Worm (Caenorhabditis elegans) whole organism, late embryonic: ENCODE measurements around the gene rbg-1.
A peak's percentile ranks its signal among the peaks of the same experiment; 100 is the strongest.

Experiments
- C08G9.2 ChIP-seq: sonication (generic microtip); optimal IDR thresholded peaks from 2 replicates; lab custom pipeline; 2016; ENCODE audit warnings: mild to moderate bottlenecking, missing genetic modification characterization, moderate library complexity, missing compliant biosample characterization
- C38D4.7 ChIP-seq: fragments of 200-800 bp; sonication (Bioruptor generic); optimal IDR thresholded peaks from 2 replicates; lab custom pipeline; 2018; ENCODE audit warnings: mild to moderate bottlenecking, missing genetic modification characterization, moderate library complexity, missing compliant biosample characterization
- ahr-1 ChIP-seq: sonication (generic microtip); optimal IDR thresholded peaks from 2 replicates; lab custom pipeline; 2016; ENCODE audit warnings: missing genetic modification characterization, missing compliant biosample characterization
- ceh-18 ChIP-seq: sonication (generic microtip); optimal IDR thresholded peaks from 2 replicates; lab custom pipeline; 2016; ENCODE audit warnings: missing genetic modification characterization, missing compliant biosample characterization
- ceh-19 ChIP-seq: fragments of 200-800 bp; sonication (Bioruptor generic); optimal IDR thresholded peaks from 2 replicates; lab custom pipeline; 2018; ENCODE audit warnings: mild to moderate bottlenecking, missing genetic modification characterization, missing compliant biosample characterization
- ceh-2 ChIP-seq: sonication (generic microtip); optimal IDR thresholded peaks from 2 replicates; lab custom pipeline; 2016; ENCODE audit warnings: missing genotype, missing genetic modification characterization, missing compliant biosample characterization
- ceh-22 ChIP-seq: sonication (generic microtip); optimal IDR thresholded peaks from 2 replicates; lab custom pipeline; 2017; ENCODE audit warnings: missing biosample characterization, missing genetic modification characterization
- ceh-31 ChIP-seq: sonication (generic microtip); optimal IDR thresholded peaks from 2 replicates; lab custom pipeline; 2016; ENCODE audit warnings: missing genetic modification characterization, missing compliant biosample characterization
- ceh-48 ChIP-seq: sonication (generic microtip); optimal IDR thresholded peaks from 2 replicates; lab custom pipeline; 2016; ENCODE audit warnings: missing genetic modification characterization, inconsistent platforms, missing compliant biosample characterization
- ceh-9 ChIP-seq: sonication (generic microtip); optimal IDR thresholded peaks from 2 replicates; lab custom pipeline; 2016; ENCODE audit warnings: mild to moderate bottlenecking, missing genetic modification characterization, inconsistent platforms, missing compliant biosample characterization
- dve-1 ChIP-seq: sonication (generic microtip); optimal IDR thresholded peaks from 2 replicates; lab custom pipeline; 2017; ENCODE audit warnings: antibody characterized with exemption, mild to moderate bottlenecking, missing genetic modification characterization, missing compliant biosample characterization
- elt-2 ChIP-seq: sonication (generic microtip); optimal IDR thresholded peaks from 2 replicates; lab custom pipeline; 2016; ENCODE audit warnings: missing genetic modification reagents, missing genetic modification characterization, missing compliant biosample characterization
- elt-4 ChIP-seq: sonication (generic microtip); optimal IDR thresholded peaks from 2 replicates; lab custom pipeline; 2016; ENCODE audit warnings: missing genetic modification characterization, missing compliant biosample characterization
- ets-4 ChIP-seq: sonication (generic microtip); optimal IDR thresholded peaks from 2 replicates; lab custom pipeline; 2016; ENCODE audit warnings: missing genetic modification characterization, missing compliant biosample characterization
- fkh-10 ChIP-seq: fragments of 150-350 bp; optimal IDR thresholded peaks from 2 replicates; lab custom pipeline; 2014; ENCODE audit warnings: missing biosample characterization, missing genetic modification reagents, missing genetic modification characterization
- gmeb-2 ChIP-seq: sonication (generic microtip); optimal IDR thresholded peaks from 2 replicates; lab custom pipeline; 2016; ENCODE audit warnings: missing genetic modification characterization, inconsistent platforms, missing compliant biosample characterization
- hlh-13 ChIP-seq: fragments of 200-800 bp; sonication (Bioruptor generic); optimal IDR thresholded peaks from 2 replicates; lab custom pipeline; 2018; ENCODE audit warnings: mild to moderate bottlenecking, missing genetic modification characterization, missing compliant biosample characterization
- hlh-15 ChIP-seq: sonication (generic microtip); optimal IDR thresholded peaks from 2 replicates; lab custom pipeline; 2016; ENCODE audit warnings: missing genetic modification characterization, missing compliant biosample characterization
- hlh-30 ChIP-seq: sonication (generic microtip); optimal IDR thresholded peaks from 2 replicates; lab custom pipeline; 2017; ENCODE audit warnings: antibody characterized with exemption, missing genetic modification characterization, missing compliant biosample characterization; ENCODE audit not compliant: insufficient read depth
- lim-6 ChIP-seq: sonication (generic microtip); optimal IDR thresholded peaks from 2 replicates; lab custom pipeline; 2016; ENCODE audit warnings: missing genetic modification characterization, missing compliant biosample characterization
- lin-11 ChIP-seq: fragments of 200-800 bp; sonication (Bioruptor generic); optimal IDR thresholded peaks from 2 replicates; lab custom pipeline; 2018; ENCODE audit warnings: mild to moderate bottlenecking, missing genetic modification characterization, missing compliant biosample characterization
- nfya-1 ChIP-seq: sonication (generic microtip); optimal IDR thresholded peaks from 2 replicates; lab custom pipeline; 2017; ENCODE audit warnings: missing genetic modification characterization, mild to moderate bottlenecking, missing compliant biosample characterization, antibody characterized with exemption, moderate library complexity
- pax-1 ChIP-seq: fragments of 150-350 bp; optimal IDR thresholded peaks from 2 replicates; lab custom pipeline; 2014; ENCODE audit warnings: missing biosample characterization, missing genetic modification characterization
- ref-2 ChIP-seq: sonication (generic microtip); optimal IDR thresholded peaks from 2 replicates; lab custom pipeline; 2016; ENCODE audit warnings: missing genetic modification characterization, missing compliant biosample characterization
- sox-4 ChIP-seq: sonication (generic microtip); optimal IDR thresholded peaks from 2 replicates; lab custom pipeline; 2017; ENCODE audit warnings: mild to moderate bottlenecking, missing genetic modification characterization, inconsistent platforms, missing compliant biosample characterization
- tbx-2 ChIP-seq: sonication (generic microtip); optimal IDR thresholded peaks from 2 replicates; lab custom pipeline; 2016; ENCODE audit warnings: missing genetic modification characterization, missing compliant biosample characterization
- ttx-3 ChIP-seq: sonication (generic microtip); optimal IDR thresholded peaks from 2 replicates; lab custom pipeline; 2016; ENCODE audit warnings: missing genetic modification reagents, missing genetic modification characterization, missing compliant biosample characterization
- unc-42 ChIP-seq: sonication (generic microtip); optimal IDR thresholded peaks from 2 replicates; lab custom pipeline; 2016; ENCODE audit warnings: missing genotype, missing genetic modification characterization, missing compliant biosample characterization
- unc-55 ChIP-seq: sonication (generic microtip); optimal IDR thresholded peaks from 2 replicates; lab custom pipeline; 2017; ENCODE audit warnings: missing biosample characterization, missing genetic modification reagents, missing genetic modification characterization

Gene rbg-1

DNA sequence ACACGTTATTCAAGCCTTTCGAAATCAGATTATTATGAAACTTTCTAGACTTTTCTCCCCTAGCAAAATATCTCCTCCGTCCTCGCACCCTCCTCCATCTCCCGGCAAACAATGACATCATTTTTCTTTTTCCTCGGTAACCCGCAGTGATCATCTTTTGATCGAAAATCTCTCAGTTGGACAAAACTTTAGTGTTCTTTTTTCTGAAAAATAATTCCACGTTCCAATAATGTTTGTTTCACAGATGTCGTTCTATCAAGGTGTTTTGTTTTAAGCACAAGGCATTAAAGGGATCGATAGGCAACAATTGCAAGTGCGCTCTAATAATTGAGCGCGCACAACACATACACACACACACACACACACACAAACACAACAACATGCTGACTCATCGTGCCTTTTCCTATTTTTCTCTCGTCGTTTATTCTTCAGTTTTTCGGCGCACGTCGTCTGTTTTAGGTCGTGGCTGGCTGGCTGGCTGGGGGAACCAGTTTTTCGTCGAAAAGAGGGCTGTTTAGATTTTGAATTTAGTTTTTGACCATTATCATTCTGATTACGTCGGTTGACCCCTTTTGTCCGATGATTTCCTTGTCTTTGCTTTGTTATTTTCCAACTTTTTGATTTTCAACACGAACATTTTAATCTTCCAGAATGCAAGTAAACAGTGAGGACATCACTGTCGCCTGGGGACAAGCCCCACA is 7.7 kb upstream of the rbg-1 start, which contains the start of gene F20D1.3:
Gene F20D1.3 (plus strand): TSS at position 651 of the 701 bp plus-strand sequence.
- TF ChIP-seq ceh-48 (tag; lab: Kevin White, UChicago) = peak; percentile 50
- no peak for TF ChIP-seq gmeb-2 (tag; lab: Kevin White, UChicago)
- peak; percentile 53 for TF ChIP-seq ceh-18
- TF ChIP-seq nfya-1 (tag; lab: Kevin White, UChicago) = peak; percentile 25
- peak; percentile 67 for TF ChIP-seq ref-2 (tag; lab: Kevin White, UChicago)
- TF ChIP-seq tbx-2 (tag; lab: Kevin White, UChicago) = peak; percentile 53
- TF ChIP-seq ahr-1 (tag; lab: Kevin White, UChicago) = no peak
- TF ChIP-seq ceh-19 (GFP tag; lab: Kevin White, UChicago) = no peak
- TF ChIP-seq ceh-31 (tag; lab: Kevin White, UChicago) = peak; percentile 71
- TF ChIP-seq hlh-30 (tag; lab: Kevin White, UChicago) = no peak
- TF ChIP-seq lin-11 = no peak
- peak; percentile 84 for TF ChIP-seq unc-42
- no peak for TF ChIP-seq sox-4
- TF ChIP-seq elt-2 (tag; lab: Kevin White, UChicago) = no peak
- TF ChIP-seq fkh-10 (GFP tag; lab: Kevin White, UChicago) = no peak
- TF ChIP-seq hlh-13 (GFP tag; lab: Kevin White, UChicago) = peak; percentile 28
- peak; percentile 61 for TF ChIP-seq unc-55 (GFP tag; lab: Kevin White, UChicago)
- peak; percentile 18 for TF ChIP-seq dve-1 (tag; lab: Kevin White, UChicago)
- no peak for TF ChIP-seq ttx-3 (tag; lab: Kevin White, UChicago)
- TF ChIP-seq C38D4.7 (GFP tag; lab: Kevin White, UChicago) = no peak

DNA sequence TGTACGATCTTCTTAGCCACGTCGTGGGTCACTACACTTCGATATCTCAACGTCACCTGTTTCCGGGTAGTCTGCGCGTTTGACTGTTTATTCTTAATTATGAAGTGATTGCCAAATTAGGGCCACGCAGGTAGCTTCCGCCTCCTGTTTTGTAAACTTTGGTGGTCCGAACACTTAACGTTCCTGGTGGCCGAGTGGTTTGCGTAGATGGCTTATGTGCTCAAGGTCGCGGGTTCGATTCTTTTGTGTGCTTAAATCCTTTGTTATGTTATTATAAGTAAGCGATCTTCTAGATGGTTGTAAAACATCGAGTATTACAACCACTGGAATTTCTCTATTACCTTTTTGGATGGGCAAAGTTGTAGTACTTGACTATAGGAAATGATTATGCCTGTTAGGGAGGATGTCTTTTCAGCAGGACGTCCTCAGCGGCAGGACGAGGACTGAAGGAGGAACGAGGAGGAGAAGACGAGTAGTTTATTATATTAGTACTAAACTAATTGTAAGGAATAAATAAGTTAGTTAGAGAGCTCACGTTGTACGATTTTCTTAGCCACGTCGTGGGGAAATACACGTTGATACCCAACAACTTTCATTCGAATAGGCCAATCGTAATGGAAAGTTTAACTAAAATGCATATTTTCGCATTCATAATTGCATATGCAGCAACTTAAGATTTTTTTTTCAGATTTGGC is 6.3 kb upstream of the rbg-1 start:
- TF ChIP-seq unc-42 = peak; percentile 81
- TF ChIP-seq C08G9.2 (tag; lab: Kevin White, UChicago) = no peak

DNA sequence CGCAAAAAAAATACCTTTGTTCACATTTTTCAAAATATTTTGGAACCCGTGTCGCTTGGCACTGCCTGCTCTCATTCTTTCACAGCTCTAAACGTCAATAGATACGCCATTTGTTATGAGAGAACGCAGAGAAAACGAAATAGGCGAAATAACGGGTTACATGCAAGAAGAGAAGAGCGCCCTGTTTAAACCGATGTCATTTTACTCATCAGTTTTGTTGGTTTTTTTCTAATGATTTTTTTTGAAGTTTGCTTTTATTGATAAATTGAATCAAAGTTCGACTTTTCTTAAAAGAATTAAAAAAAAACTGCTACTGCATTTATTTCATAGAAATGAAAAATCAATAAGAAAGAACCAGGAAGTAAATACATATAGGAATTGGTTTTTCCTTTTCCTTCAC is 4.6 kb upstream of the rbg-1 start:
- TF ChIP-seq ceh-48 (tag; lab: Kevin White, UChicago) = no peak
- no peak for TF ChIP-seq lim-6 (tag; lab: Kevin White, UChicago)
- peak; percentile 3 for TF ChIP-seq nfya-1 (tag; lab: Kevin White, UChicago)
- TF ChIP-seq dve-1 (tag; lab: Kevin White, UChicago) = no peak
- TF ChIP-seq ceh-31 (tag; lab: Kevin White, UChicago) = no peak
- no peak for TF ChIP-seq ceh-19 (GFP tag; lab: Kevin White, UChicago)
- TF ChIP-seq, all 69 proteins: peak for 1

DNA sequence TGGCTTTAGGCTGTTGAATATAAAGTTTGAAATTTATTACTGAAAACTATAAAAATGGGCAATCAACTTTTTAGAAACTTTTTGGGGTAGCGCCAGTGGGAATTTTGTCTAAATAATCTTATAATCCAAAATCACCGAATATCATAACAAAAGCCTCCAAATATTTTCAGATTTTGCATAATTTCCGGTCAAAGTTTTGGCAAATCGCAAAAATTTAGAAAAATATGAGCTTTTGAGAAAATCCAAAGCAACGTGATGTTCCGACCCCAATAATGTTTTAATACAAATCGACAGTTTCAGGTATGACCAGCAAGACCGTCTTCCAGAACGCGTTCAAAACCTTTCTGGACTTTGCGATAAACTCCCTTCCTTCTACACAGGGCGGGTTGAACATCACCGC is 3.9 kb upstream of the rbg-1 start, which contains the start of gene emre-1:
Gene emre-1 (plus strand): TSS at position 301 of the 400 bp plus-strand sequence.
- TF ChIP-seq lim-6 (tag; lab: Kevin White, UChicago) (no peak), ets-4 (no peak), unc-55 (GFP tag; lab: Kevin White, UChicago) (no peak), ceh-31 (tag; lab: Kevin White, UChicago) (no peak), ceh-9 (no peak), hlh-30 (tag; lab: Kevin White, UChicago) (no peak), ceh-2 (no peak)

DNA sequence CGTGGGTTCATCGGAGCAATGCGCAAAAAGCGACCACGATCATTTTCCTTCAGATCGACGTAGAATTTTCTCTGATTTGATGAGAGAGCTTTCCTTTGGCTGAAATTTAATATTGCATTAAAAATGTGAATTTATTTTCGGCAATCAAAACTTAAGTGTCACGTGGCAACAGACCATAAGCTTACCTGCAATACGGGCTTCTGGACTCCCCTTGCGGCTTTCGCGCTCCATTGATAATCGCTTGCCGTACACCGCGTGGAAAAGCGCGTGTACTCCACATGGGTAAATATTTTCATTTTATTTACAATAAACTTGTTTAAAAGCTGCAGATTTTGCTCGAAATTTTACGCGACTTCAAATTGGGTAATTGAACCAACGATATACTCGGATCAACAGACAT is 808 bp upstream of the rbg-1 start, which contains the start of gene plp-2:
Gene plp-2 (minus strand): TSS at position 280 of the 400 bp plus-strand sequence.
- TF ChIP-seq pax-1 (tag; lab: Kevin White, UChicago) (peak; percentile 38), C08G9.2 (tag; lab: Kevin White, UChicago) (no peak), unc-55 (GFP tag; lab: Kevin White, UChicago) (no peak), hlh-30 (tag; lab: Kevin White, UChicago) (peak; percentile 30), ets-4 (no peak)
- TF ChIP-seq, all 69 proteins: peak for 2

DNA sequence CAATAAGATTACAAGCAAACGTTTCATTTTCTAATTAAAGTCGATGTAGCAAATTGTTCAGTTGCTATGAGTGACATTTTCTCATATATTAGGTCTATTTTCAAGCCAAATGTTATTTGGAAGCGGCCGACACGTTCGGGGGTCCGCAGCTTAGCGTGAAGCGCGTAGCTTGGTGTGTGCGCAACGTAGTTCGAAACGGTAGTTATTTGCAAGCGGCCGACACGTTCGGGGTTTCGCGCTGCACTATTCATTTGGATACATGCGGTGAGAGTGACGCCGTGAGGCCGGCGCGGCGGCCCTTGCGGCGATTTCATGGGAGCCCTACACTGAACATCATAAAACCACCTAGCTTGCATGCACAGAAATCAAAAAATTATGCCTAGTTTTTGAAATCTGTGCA is 4.8 kb downstream of the rbg-1 start:
- TF ChIP-seq pax-1 (tag; lab: Kevin White, UChicago) = no peak
- no peak for TF ChIP-seq ahr-1 (tag; lab: Kevin White, UChicago)
- no peak for TF ChIP-seq hlh-30 (tag; lab: Kevin White, UChicago)
- TF ChIP-seq ceh-22 (tag; lab: Kevin White, UChicago) = no peak
- TF ChIP-seq hlh-15 (tag; lab: Kevin White, UChicago) = no peak
- no peak for TF ChIP-seq ceh-9
- TF ChIP-seq elt-4 (tag; lab: Kevin White, UChicago) = no peak
